Worm (Caenorhabditis elegans) whole organism, early embryonic: ENCODE results near the gene srx-110.

Source experiments
- B0310.2 ChIP-seq: sonication (generic microtip); optimal IDR thresholded peaks from 2 replicates; lab custom pipeline; 2016; ENCODE audit warnings: mild to moderate bottlenecking, missing genetic modification characterization, missing compliant biosample characterization
- F13C5.2 ChIP-seq: sonication (generic microtip); optimal IDR thresholded peaks from 2 replicates; lab custom pipeline; 2017; ENCODE audit warnings: mild to moderate bottlenecking, missing genetic modification characterization, inconsistent platforms, missing compliant biosample characterization
- aly-1 ChIP-seq: sonication (generic microtip); optimal IDR thresholded peaks from 2 replicates; lab custom pipeline; 2016; ENCODE audit warnings: missing genetic modification characterization, missing compliant biosample characterization
- ama-1 ChIP-seq: fragments of 150-350 bp; optimal IDR thresholded peaks from 2 replicates; lab custom pipeline; 2014
- ceh-13 ChIP-seq: fragments of 200-800 bp; sonication (Bioruptor generic); optimal IDR thresholded peaks from 2 replicates; lab custom pipeline; 2018; ENCODE audit warnings: mild to moderate bottlenecking, missing genetic modification characterization, missing compliant biosample characterization
- ceh-36 ChIP-seq: sonication (generic microtip); optimal IDR thresholded peaks from 2 replicates; lab custom pipeline; 2016; ENCODE audit warnings: missing genetic modification characterization, inconsistent platforms, missing compliant biosample characterization
- ets-7 ChIP-seq: sonication (generic microtip); optimal IDR thresholded peaks from 2 replicates; lab custom pipeline; 2016; ENCODE audit warnings: missing genotype, missing genetic modification characterization, missing compliant biosample characterization
- flt-1 ChIP-seq: fragments of 200-800 bp; sonication (Bioruptor generic); IDR thresholded peaks from 2 replicates; pipeline ENCODE4 v1.3.6; 2022; ENCODE audit warnings: missing genetic modification characterization, missing compliant biosample characterization
- hmbx-1 ChIP-seq: sonication (generic microtip); optimal IDR thresholded peaks from 2 replicates; lab custom pipeline; 2016; ENCODE audit warnings: mild to moderate bottlenecking, missing genetic modification characterization, missing compliant biosample characterization
- hmg-4 ChIP-seq: fragments of 200-800 bp; sonication (Bioruptor generic); optimal IDR thresholded peaks from 2 replicates; lab custom pipeline; 2018; ENCODE audit warnings: mild to moderate bottlenecking, missing genetic modification characterization, missing compliant biosample characterization
- hnd-1 ChIP-seq: sonication (generic microtip); optimal IDR thresholded peaks from 2 replicates; lab custom pipeline; 2016; ENCODE audit warnings: missing genetic modification characterization, missing compliant biosample characterization
- pes-1 ChIP-seq: fragments of 200-800 bp; sonication (Bioruptor generic); IDR thresholded peaks from 2 replicates; pipeline ENCODE4 v1.3.6; 2022; ENCODE audit warnings: missing genetic modification reagents, missing genetic modification characterization, missing compliant biosample characterization
- scrt-1 ChIP-seq: fragments of 200-800 bp; sonication (Bioruptor generic); IDR thresholded peaks from 2 replicates; pipeline ENCODE4 v1.3.6; 2022; ENCODE audit warnings: missing genetic modification characterization, missing compliant biosample characterization
- sea-1 ChIP-seq: fragments of 200-800 bp; sonication (Bioruptor generic); conservative IDR thresholded peaks from 2 replicates; pipeline ENCODE4 v1.3.6; 2022; ENCODE audit warnings: missing genetic modification characterization, missing compliant biosample characterization
- tbx-11 ChIP-seq: fragments of 200-800 bp; sonication (Bioruptor generic); IDR thresholded peaks from 2 replicates; pipeline ENCODE4 v1.3.6; 2022; ENCODE audit warnings: missing genetic modification characterization, missing compliant biosample characterization
- tbx-37 ChIP-seq: fragments of 200-800 bp; sonication (Bioruptor generic); conservative IDR thresholded peaks from 2 replicates; pipeline ENCODE4 v1.3.6; 2022; ENCODE audit warnings: missing genetic modification reagents, missing genetic modification characterization, missing compliant biosample characterization
- tra-4 ChIP-seq: sonication (generic microtip); optimal IDR thresholded peaks from 2 replicates; lab custom pipeline; 2017; ENCODE audit warnings: missing genetic modification characterization, missing compliant biosample characterization

srx-110 gene

ce11 chrII:3711047-3711446 lies 1.7 kb downstream of the srx-110 start, which contains the start of gene fbxc-53:
fbxc-53 (plus strand) TSS chrII:3711291.
- TF ChIP-seq tbx-37 (no peak), ceh-36 (peak; percentile 51)

ce11 chrII:3714595-3714994 lies 5.2 kb downstream of the srx-110 start, which contains the start of gene srh-100:
srh-100 (minus strand) TSS chrII:3714695.
- TF ChIP-seq ets-7 (no peak), pes-1 (no peak), ceh-13 (GFP tag; lab: Kevin White, UChicago) (no peak), tbx-37 (no peak), hmg-4 (GFP tag; lab: Kevin White, UChicago) (no peak), sea-1 (no peak), ama-1 (lab: Kevin White, UChicago) (no peak), F13C5.2 (tag; lab: Kevin White, UChicago) (no peak), B0310.2 (tag; lab: Kevin White, UChicago) (no peak)

- TF ChIP-seq ama-1 (lab: Kevin White, UChicago) (no peak), ceh-13 (GFP tag; lab: Kevin White, UChicago) (no peak), ceh-36 (no peak), tbx-11 (GFP tag; lab: Robert Waterston, UW) (no peak), ets-7 (no peak), sea-1 (no peak)
Observed at ce11 chrII:3716455-3716854, 7.1 kb downstream of the srx-110 start, which contains the start of gene srh-99. srh-99 (minus strand) TSS chrII:3716555.

ce11 chrII:3716961-3717360 lies 7.6 kb downstream of the srx-110 start, which contains the start of gene fbxc-52:
fbxc-52 (plus strand) TSS chrII:3717261.
- TF ChIP-seq hmbx-1 (tag; lab: Kevin White, UChicago) (no peak), pes-1 (no peak), ets-7 (no peak)

ce11 chrII:3721016-3721415 lies 11.7 kb downstream of the srx-110 start, which contains the start of gene C46E10.3:
C46E10.3 (plus strand) TSS chrII:3721316.
- TF ChIP-seq hnd-1 (tag; lab: Kevin White, UChicago) (no peak), hmbx-1 (tag; lab: Kevin White, UChicago) (no peak), aly-1 (tag; lab: Kevin White, UChicago) (no peak), tra-4 (tag; lab: Kevin White, UChicago) (no peak), sea-1 (no peak), pes-1 (no peak), hmg-4 (GFP tag; lab: Kevin White, UChicago) (no peak), tbx-11 (GFP tag; lab: Robert Waterston, UW) (no peak), B0310.2 (tag; lab: Kevin White, UChicago) (no peak), ceh-13 (GFP tag; lab: Kevin White, UChicago) (no peak), flt-1 (GFP tag; lab: Robert Waterston, UW) (no peak), scrt-1 (GFP tag; lab: Robert Waterston, UW) (no peak), tbx-37 (no peak), ceh-36 (no peak), ets-7 (no peak), F13C5.2 (tag; lab: Kevin White, UChicago) (no peak), ama-1 (lab: Kevin White, UChicago) (no peak)

ce11 chrII:3724175-3724715 lies 14.9 kb downstream of the srx-110 start, which contains the start of gene C46E10.1:
C46E10.1 (plus strand) TSS chrII:3724225.
- TF ChIP-seq aly-1 (tag; lab: Kevin White, UChicago) (no peak), B0310.2 (tag; lab: Kevin White, UChicago) (no peak), ceh-36 (no peak), tra-4 (tag; lab: Kevin White, UChicago) (no peak), pes-1 (no peak), F13C5.2 (tag; lab: Kevin White, UChicago) (no peak), ets-7 (no peak), scrt-1 (GFP tag; lab: Robert Waterston, UW) (no peak), sea-1 (no peak), ama-1 (lab: Kevin White, UChicago) (no peak), ceh-13 (GFP tag; lab: Kevin White, UChicago) (no peak), hmg-4 (GFP tag; lab: Kevin White, UChicago) (no peak), tbx-11 (GFP tag; lab: Robert Waterston, UW) (no peak), hnd-1 (tag; lab: Kevin White, UChicago) (no peak), tbx-37 (no peak), hmbx-1 (tag; lab: Kevin White, UChicago) (no peak), flt-1 (GFP tag; lab: Robert Waterston, UW) (no peak)

ce11 chrII:3727996-3728395 lies 18.6 kb downstream of the srx-110 start, which contains the start of gene C46E10.8:
C46E10.8 (minus strand) TSS chrII:3728096.
- TF ChIP-seq tra-4 (tag; lab: Kevin White, UChicago) (no peak), hmg-4 (GFP tag; lab: Kevin White, UChicago) (no peak), flt-1 (GFP tag; lab: Robert Waterston, UW) (no peak), ets-7 (no peak), F13C5.2 (tag; lab: Kevin White, UChicago) (no peak), sea-1 (no peak), tbx-37 (no peak), ama-1 (lab: Kevin White, UChicago) (no peak), scrt-1 (GFP tag; lab: Robert Waterston, UW) (no peak), hmbx-1 (tag; lab: Kevin White, UChicago) (no peak), aly-1 (tag; lab: Kevin White, UChicago) (no peak), pes-1 (no peak), hnd-1 (tag; lab: Kevin White, UChicago) (no peak), B0310.2 (tag; lab: Kevin White, UChicago) (no peak), ceh-36 (no peak), tbx-11 (GFP tag; lab: Robert Waterston, UW) (no peak), ceh-13 (GFP tag; lab: Kevin White, UChicago) (no peak)

ce11 chrII:3731723-3732122 lies 22.4 kb downstream of the srx-110 start, which contains the start of the genes sdz-12 and bath-31:
sdz-12 (minus strand) TSS chrII:3731823.
bath-31 (plus strand) TSS chrII:3731973.
- TF ChIP-seq hmbx-1 (tag; lab: Kevin White, UChicago) (no peak), hnd-1 (tag; lab: Kevin White, UChicago) (no peak), tbx-37 (no peak), F13C5.2 (tag; lab: Kevin White, UChicago) (no peak)
